Worm (Caenorhabditis elegans): ENCODE data around the gene dcar-1.
"Not testable (repeated sequence)": the region's sequence is repeated elsewhere in the genome, so short reads cannot be mapped to it uniquely, and the experiment has no call there.

The dcar-1 gene

ce11 chrV:17897646-17898045 lies 12.5 kb upstream of the dcar-1 start, which contains the start of gene C06H5.13:
Gene C06H5.13, minus strand, starts transcription at chrV:17897746.
- TF ChIP-seq dpl-1 (GFP tag; optimal IDR thresholded peaks at IDR 0.05); attf-6 (GFP tag; IDR thresholded peaks at IDR 0.05); rcor-1 (GFP tag; IDR thresholded peaks at IDR 0.05): not testable (repeated sequence)

ce11 chrV:17899503-17899902 lies 10.6 kb upstream of the dcar-1 start, which contains the start of gene fbxa-157:
Gene fbxa-157, plus strand, starts transcription at chrV:17899803.
- TF ChIP-seq madf-10 (tag; optimal IDR thresholded peaks at IDR 0.05) = no peak
- no peak for TF ChIP-seq let-526 (GFP tag; IDR thresholded peaks at IDR 0.05)
- TF ChIP-seq K12H6.12 (tag; optimal IDR thresholded peaks at IDR 0.05) = no peak
- TF ChIP-seq him-1 (tag; optimal IDR thresholded peaks at IDR 0.05) = no peak
- TF ChIP-seq snpc-1.1 (tag; optimal IDR thresholded peaks at IDR 0.05; ENCODE audit: insufficient read depth) = no peak
- TF ChIP-seq mel-28 (tag; optimal IDR thresholded peaks at IDR 0.05; ENCODE audit: borderline replicate concordance) = no peak
- TF ChIP-seq B0261.1 (tag; optimal IDR thresholded peaks at IDR 0.05) = no peak
- TF ChIP-seq F57C9.4 (tag; optimal IDR thresholded peaks at IDR 0.05) = no peak
- no peak for TF ChIP-seq Y95B8A.8 (GFP tag; IDR thresholded peaks at IDR 0.05)
- no peak for TF ChIP-seq zfh-2 (GFP tag; conservative IDR thresholded peaks at IDR 0.05)
- TF ChIP-seq pha-4 (tag; optimal IDR thresholded peaks at IDR 0.05) = no peak
- no peak for TF ChIP-seq cebp-1 (GFP tag; IDR thresholded peaks at IDR 0.05)
- no peak for TF ChIP-seq cebp-1 (tag; optimal IDR thresholded peaks at IDR 0.05)
- no peak for TF ChIP-seq mxl-1 (tag; optimal IDR thresholded peaks at IDR 0.05)
- no peak for TF ChIP-seq ztf-26 (tag; optimal IDR thresholded peaks at IDR 0.05)
- TF ChIP-seq D2030.7 (GFP tag; IDR thresholded peaks at IDR 0.05) = no peak
- no peak for TF ChIP-seq ceh-40 (GFP tag; IDR thresholded peaks at IDR 0.05)
- no peak for TF ChIP-seq lin-26 (GFP tag; IDR thresholded peaks at IDR 0.05)
- no peak for TF ChIP-seq F39B2.1 (GFP tag; IDR thresholded peaks at IDR 0.05)

ce11 chrV:17903829-17904228 lies 6.3 kb upstream of the dcar-1 start, which contains the start of gene C06H5.14:
Gene C06H5.14, plus strand, starts transcription at chrV:17904129.
- TF ChIP-seq F55B11.4 (tag; optimal IDR thresholded peaks at IDR 0.05; ENCODE audit: borderline replicate concordance, insufficient read depth); pha-4 (tag; optimal IDR thresholded peaks at IDR 0.05); ceh-40 (GFP tag; IDR thresholded peaks at IDR 0.05): not testable (repeated sequence)

- TF ChIP-seq atf-7 (tag; optimal IDR thresholded peaks at IDR 0.05) = no peak
- TF ChIP-seq Y56A3A.18 (GFP tag; IDR thresholded peaks at IDR 0.05) = no peak
Measured at ce11 chrV:17905765-17906164, 4.4 kb upstream of the dcar-1 start.

- no peak for TF ChIP-seq B0019.2 (GFP tag; conservative IDR thresholded peaks at IDR 0.05)
- TF ChIP-seq unc-130 (GFP tag; optimal IDR thresholded peaks at IDR 0.05) = no peak
- no peak for TF ChIP-seq B0035.1 (tag; optimal IDR thresholded peaks at IDR 0.05)
- TF ChIP-seq repo-1 (tag; optimal IDR thresholded peaks at IDR 0.05) = no peak
- no peak for TF ChIP-seq lsl-1 (GFP tag; optimal IDR thresholded peaks at IDR 0.05)
- TF ChIP-seq ztf-25 (GFP tag; IDR thresholded peaks at IDR 0.05) = no peak
- no peak for TF ChIP-seq rec-8 (tag; optimal IDR thresholded peaks at IDR 0.05)
- no peak for TF ChIP-seq aptf-2 (GFP tag; conservative IDR thresholded peaks at IDR 0.05)
- no peak for TF ChIP-seq dpff-1 (tag; optimal IDR thresholded peaks at IDR 0.05)
- TF ChIP-seq snpc-1.1 (tag; optimal IDR thresholded peaks at IDR 0.05; ENCODE audit: insufficient read depth) = no peak
- no peak for TF ChIP-seq unc-62 (GFP tag; optimal IDR thresholded peaks at IDR 0.05)
- TF ChIP-seq bed-2 (GFP tag; IDR thresholded peaks at IDR 0.05) = no peak
- TF ChIP-seq pbrm-1 (GFP tag; IDR thresholded peaks at IDR 0.05) = no peak
- no peak for TF ChIP-seq lin-40 (tag; optimal IDR thresholded peaks at IDR 0.05)
Measured at ce11 chrV:17918726-17919125, 8.6 kb downstream of the dcar-1 start, which contains the start of gene C06H5.8. Gene C06H5.8, plus strand, starts transcription at chrV:17919026.
